Fruit fly (Drosophila melanogaster) whole organism, embryonic: ENCODE results near the gene tub.

ENCODE experiments used
- Adf1 ChIP-seq: fragments of 200-800 bp; sonication (Bioruptor generic); IDR thresholded peaks from 2 replicates; pipeline ENCODE4 v1.3.6; 2022; ENCODE audit warnings: missing biosample characterization, missing genetic modification characterization
- Antp ChIP-seq: fragments of 200-800 bp; sonication (Bioruptor generic); optimal IDR thresholded peaks from 3 replicates; lab custom pipeline; 2016; ENCODE audit warnings: missing biosample characterization, missing genetic modification characterization
- BEAF-32 ChIP-seq: fragments of 200-800 bp; sonication (Bioruptor generic); optimal IDR thresholded peaks from 3 replicates; lab custom pipeline; 2017; ENCODE audit warnings: missing biosample characterization, missing genetic modification characterization, mild to moderate bottlenecking, moderate library complexity, missing genetic modification reagents
- BtbVII ChIP-seq: fragments of 200-800 bp; sonication (Bioruptor generic); optimal IDR thresholded peaks from 3 replicates; lab custom pipeline; 2017; ENCODE audit warnings: missing biosample characterization, mild to moderate bottlenecking, missing genetic modification characterization
- CG10267 ChIP-seq: fragments of 200-800 bp; sonication (Bioruptor generic); optimal IDR thresholded peaks from 2 replicates; lab custom pipeline; 2018; ENCODE audit warnings: missing biosample characterization, mild to moderate bottlenecking, missing genetic modification characterization, moderate library complexity
- CG12155 ChIP-seq: fragments of 200-800 bp; sonication (Bioruptor generic); optimal IDR thresholded peaks from 3 replicates; lab custom pipeline; 2016; ENCODE audit warnings: missing biosample characterization, missing genetic modification characterization
- CG12659 ChIP-seq: fragments of 200-800 bp; sonication (Bioruptor generic); optimal IDR thresholded peaks from 3 replicates; lab custom pipeline; 2017; ENCODE audit warnings: mild to moderate bottlenecking, missing biosample characterization, missing genetic modification reagents, missing genetic modification characterization
- CG13296 ChIP-seq: fragments of 200-800 bp; sonication (Bioruptor generic); optimal IDR thresholded peaks from 3 replicates; lab custom pipeline; 2018; ENCODE audit warnings: missing biosample characterization, mild to moderate bottlenecking, missing genetic modification characterization
- CG13424 ChIP-seq: fragments of 200-800 bp; sonication (Bioruptor generic); optimal IDR thresholded peaks from 2 replicates; lab custom pipeline; 2019; ENCODE audit warnings: missing biosample characterization, mild to moderate bottlenecking, missing genetic modification characterization, moderate library complexity
- CG1603 ChIP-seq: fragments of 200-800 bp; sonication (Bioruptor generic); optimal IDR thresholded peaks from 2 replicates; lab custom pipeline; 2019; ENCODE audit warnings: missing biosample characterization, mild to moderate bottlenecking, missing genetic modification characterization, moderate library complexity
- CG16863 ChIP-seq: fragments of 200-800 bp; sonication (Bioruptor generic); optimal IDR thresholded peaks from 3 replicates; lab custom pipeline; 2016; ENCODE audit warnings: missing biosample characterization, missing genetic modification characterization
- CG17361 ChIP-seq: fragments of 200-800 bp; sonication (Bioruptor generic); IDR thresholded peaks from 3 replicates; pipeline ENCODE4 v1.3.6; 2022; ENCODE audit warnings: missing biosample characterization, missing genetic modification characterization
- CG33213 ChIP-seq: fragments of 200-800 bp; sonication (Bioruptor generic); optimal IDR thresholded peaks from 3 replicates; lab custom pipeline; 2016; ENCODE audit warnings: missing biosample characterization, missing genetic modification characterization
- CG4730 ChIP-seq: fragments of 200-800 bp; sonication (Bioruptor generic); IDR thresholded peaks from 2 replicates; pipeline ENCODE4 v1.3.6; 2022; ENCODE audit warnings: missing biosample characterization, missing genetic modification characterization
- CG6791 ChIP-seq: fragments of 200-800 bp; sonication (Bioruptor generic); IDR thresholded peaks from 3 replicates; pipeline ENCODE4 v1.3.6; 2022; ENCODE audit warnings: missing biosample characterization, missing genetic modification characterization; ENCODE audit not compliant: partially characterized antibody
- CG7745 ChIP-seq: fragments of 200-800 bp; sonication (Bioruptor generic); optimal IDR thresholded peaks from 2 replicates; lab custom pipeline; 2018; ENCODE audit warnings: missing biosample characterization, mild to moderate bottlenecking, missing genetic modification characterization, moderate library complexity
- CG7786 ChIP-seq: fragments of 200-800 bp; sonication (Bioruptor generic); optimal IDR thresholded peaks from 2 replicates; lab custom pipeline; 2016; ENCODE audit warnings: missing biosample characterization, missing genetic modification characterization
- CG7839 ChIP-seq: fragments of 200-800 bp; sonication (Bioruptor generic); optimal IDR thresholded peaks from 3 replicates; lab custom pipeline; 2018; ENCODE audit warnings: missing biosample characterization, mild to moderate bottlenecking, missing genetic modification characterization, moderate library complexity
- CG8089 ChIP-seq: fragments of 200-800 bp; sonication (Bioruptor generic); optimal IDR thresholded peaks from 3 replicates; lab custom pipeline; 2016; ENCODE audit warnings: missing biosample characterization, missing genetic modification characterization
- CG9727 ChIP-seq: fragments of 200-800 bp; sonication (Bioruptor generic); optimal IDR thresholded peaks from 3 replicates; lab custom pipeline; 2017; ENCODE audit warnings: missing biosample characterization, mild to moderate bottlenecking, missing genetic modification characterization
- CTCF ChIP-seq: fragments of 200-800 bp; sonication (Bioruptor generic); optimal IDR thresholded peaks from 2 replicates; lab custom pipeline; 2017; ENCODE audit warnings: missing biosample characterization, mild to moderate bottlenecking, missing genetic modification characterization, moderate library complexity
- CrebB ChIP-seq: fragments of 200-800 bp; sonication (Bioruptor generic); optimal IDR thresholded peaks from 3 replicates; lab custom pipeline; 2018; ENCODE audit warnings: missing biosample characterization, mild to moderate bottlenecking, missing genetic modification characterization
- D ChIP-seq, 2 experiments: fragments of 200-800 bp in 1 of 2; fragments of >200 bp in 1 of 2; sonication (Bioruptor generic) in 1 of 2; optimal IDR thresholded peaks; 2 replicates in 1 of 2; 3 replicates in 1 of 2; lab custom pipeline; 2017; ENCODE audit warnings: mild to moderate bottlenecking in 1 of 2, missing biosample characterization in 1 of 2, missing genetic modification characterization in 1 of 2, missing genetic modification reagents in 1 of 2
- Dbx ChIP-seq: fragments of 200-800 bp; sonication (Bioruptor generic); IDR thresholded peaks from 3 replicates; pipeline ENCODE4 v1.3.6; 2022; ENCODE audit warnings: missing biosample characterization, missing genetic modification characterization
- E2f2 ChIP-seq: fragments of 200-800 bp; sonication (Bioruptor generic); IDR thresholded peaks from 2 replicates; pipeline ENCODE4 v1.3.6; 2022; ENCODE audit warnings: missing biosample characterization, missing genetic modification characterization
- H15 ChIP-seq: fragments of 200-800 bp; sonication (Bioruptor generic); IDR thresholded peaks from 3 replicates; pipeline ENCODE4 v1.3.6; 2022; ENCODE audit warnings: missing biosample characterization, missing genetic modification characterization
- HHEX ChIP-seq: fragments of 200-800 bp; sonication (Bioruptor generic); optimal IDR thresholded peaks from 3 replicates; lab custom pipeline; 2017; ENCODE audit warnings: missing biosample characterization, mild to moderate bottlenecking, missing genetic modification characterization, missing genetic modification reagents
- HLH3B ChIP-seq: fragments of 200-800 bp; sonication (Bioruptor generic); IDR thresholded peaks from 2 replicates; pipeline ENCODE4 v1.3.6; 2022; ENCODE audit warnings: missing biosample characterization, missing genetic modification characterization
- HmgZ ChIP-seq: fragments of 200-800 bp; sonication (Bioruptor generic); optimal IDR thresholded peaks from 2 replicates; lab custom pipeline; 2018; ENCODE audit warnings: missing biosample characterization, mild to moderate bottlenecking, missing genetic modification characterization
- Neu2 ChIP-seq: fragments of 200-800 bp; sonication (Bioruptor generic); optimal IDR thresholded peaks from 3 replicates; lab custom pipeline; 2016; ENCODE audit warnings: missing biosample characterization, missing genetic modification characterization, borderline replicate concordance
- Nf-YB ChIP-seq: fragments of 200-800 bp; sonication (Bioruptor generic); optimal IDR thresholded peaks from 3 replicates; lab custom pipeline; 2019; ENCODE audit warnings: missing biosample characterization, mild to moderate bottlenecking, missing genetic modification characterization, moderate library complexity
- Rfx ChIP-seq: fragments of 200-800 bp; sonication (Bioruptor generic); IDR thresholded peaks from 2 replicates; pipeline ENCODE4 v1.3.6; 2022; ENCODE audit warnings: missing biosample characterization, missing genetic modification characterization
- Stat92E ChIP-seq, 3 experiments: fragments of >200 bp in 2 of 3; fragments of 200-800 bp in 1 of 3; sonication (Bioruptor generic) in 1 of 3; optimal IDR thresholded peaks; 2 replicates each; lab custom pipeline; 2017 to 2019; ENCODE audit warnings: missing biosample characterization in 3 of 3, missing genetic modification characterization in 3 of 3, mild to moderate bottlenecking in 1 of 3, moderate library complexity in 1 of 3
- Xbp1 ChIP-seq: fragments of 200-800 bp; sonication (Bioruptor generic); optimal IDR thresholded peaks from 3 replicates; lab custom pipeline; 2016; ENCODE audit warnings: missing biosample characterization, mild to moderate bottlenecking, missing genetic modification characterization
- Xrp1 ChIP-seq: fragments of 200-800 bp; sonication (Bioruptor generic); IDR thresholded peaks from 2 replicates; pipeline ENCODE4 v1.3.6; 2022; ENCODE audit warnings: missing biosample characterization, missing genetic modification characterization
- YL-1 ChIP-seq: fragments of 200-800 bp; sonication (Bioruptor generic); optimal IDR thresholded peaks from 3 replicates; lab custom pipeline; 2017; ENCODE audit warnings: missing biosample characterization, mild to moderate bottlenecking, missing genetic modification characterization
- caup ChIP-seq: fragments of 200-800 bp; sonication (Bioruptor generic); optimal IDR thresholded peaks from 3 replicates; lab custom pipeline; 2017; ENCODE audit warnings: missing biosample characterization, mild to moderate bottlenecking, missing genetic modification characterization, moderate library complexity; ENCODE audit not compliant: severe bottlenecking
- cg ChIP-seq: fragments of 200-800 bp; sonication (Bioruptor generic); optimal IDR thresholded peaks from 3 replicates; lab custom pipeline; 2019; ENCODE audit warnings: missing biosample characterization, mild to moderate bottlenecking, missing genetic modification characterization, moderate library complexity
- dan ChIP-seq: fragments of 200-800 bp; sonication (Bioruptor generic); IDR thresholded peaks from 2 replicates; pipeline ENCODE4 v1.3.6; 2022; ENCODE audit warnings: missing biosample characterization, missing genetic modification characterization
- esg ChIP-seq: fragments of 200-800 bp; sonication (Bioruptor generic); conservative IDR thresholded peaks from 2 replicates; pipeline ENCODE4 v1.3.6; 2022; ENCODE audit warnings: missing biosample characterization, missing genetic modification characterization
- gce ChIP-seq: fragments of 200-800 bp; sonication (Bioruptor generic); IDR thresholded peaks from 3 replicates; pipeline ENCODE4 v1.3.6; 2022; ENCODE audit warnings: missing biosample characterization, missing genetic modification characterization
- gfzf ChIP-seq: fragments of 200-800 bp; sonication (Bioruptor generic); optimal IDR thresholded peaks from 2 replicates; lab custom pipeline; 2016; ENCODE audit warnings: missing biosample characterization, mild to moderate bottlenecking, missing genetic modification characterization, moderate library complexity
- jing ChIP-seq: fragments of 200-800 bp; sonication (Bioruptor generic); optimal IDR thresholded peaks from 2 replicates; lab custom pipeline; 2018; ENCODE audit warnings: missing biosample characterization, mild to moderate bottlenecking, missing genetic modification characterization
- lov ChIP-seq, 2 experiments: fragments of 200-800 bp in 1 of 2; fragments of >200 bp in 1 of 2; sonication (Bioruptor generic) in 1 of 2; IDR thresholded peaks in 1 of 2; optimal IDR thresholded peaks in 1 of 2; 2 replicates in 1 of 2; 3 replicates in 1 of 2; pipeline versions ENCODE4 v1.3.6 to Lab custom; 2017 to 2022; ENCODE audit warnings: missing biosample characterization in 1 of 2, missing genetic modification characterization in 1 of 2
- mam ChIP-seq: fragments of 200-800 bp; sonication (Bioruptor generic); optimal IDR thresholded peaks from 3 replicates; lab custom pipeline; 2016; ENCODE audit warnings: missing biosample characterization, missing genetic modification characterization
- peb ChIP-seq: fragments of 200-800 bp; sonication (Bioruptor generic); IDR thresholded peaks from 2 replicates; pipeline ENCODE4 v1.3.6; 2022; ENCODE audit warnings: missing biosample characterization, missing genetic modification characterization
- repo ChIP-seq: fragments of 200-800 bp; sonication (Bioruptor generic); optimal IDR thresholded peaks from 2 replicates; lab custom pipeline; 2016; ENCODE audit warnings: missing biosample characterization, missing genetic modification characterization
- tup ChIP-seq: fragments of 200-800 bp; sonication (Bioruptor generic); optimal IDR thresholded peaks from 2 replicates; lab custom pipeline; 2016; ENCODE audit warnings: missing biosample characterization, mild to moderate bottlenecking, missing genetic modification characterization, moderate library complexity
- twi ChIP-seq: fragments of 200-800 bp; optimal IDR thresholded peaks from 2 replicates; lab custom pipeline; 2019; ENCODE audit warnings: missing biosample characterization, mild to moderate bottlenecking, missing genetic modification characterization, moderate library complexity
- zfh1 ChIP-seq: fragments of 200-800 bp; sonication (Bioruptor generic); IDR thresholded peaks from 3 replicates; pipeline ENCODE4 v1.3.6; 2022; ENCODE audit warnings: missing biosample characterization, missing genetic modification characterization

The tub gene

DNA sequence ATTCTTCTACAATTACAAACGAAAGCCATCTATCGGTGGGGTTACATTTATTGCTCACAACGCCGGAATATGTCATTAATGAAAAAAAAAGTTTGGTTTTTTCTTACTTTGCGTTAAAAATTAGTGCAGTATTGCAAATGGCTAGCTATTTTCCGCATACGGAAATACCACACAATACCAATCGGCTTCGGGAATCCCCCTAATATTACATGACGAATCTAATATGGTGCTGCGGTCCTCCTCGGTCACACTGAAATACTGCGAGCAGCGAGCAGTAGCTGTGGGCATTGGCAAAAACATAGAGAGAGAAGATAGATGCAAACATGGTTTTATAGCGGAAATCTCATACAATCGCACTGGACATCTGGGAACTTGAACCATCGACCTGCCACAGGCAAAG lies at the start of gene tub (continued):
- TF ChIP-seq lov (optimal IDR thresholded peaks at IDR 0.05; lab: Kevin White, UChicago) (no peak), lov (GFP tag; IDR thresholded peaks at IDR 0.05; lab: Robert Waterston, UW) (no peak), HLH3B (GFP tag; lab: Robert Waterston, UW) (no peak; the same call in 1 of the 2 replicates), YL-1 (GFP tag; lab: Kevin White, UChicago) (peak; percentile 45), gce (GFP tag; lab: Robert Waterston, UW) (no peak), HmgZ (peak; percentile 76), zfh1 (GFP tag; lab: Robert Waterston, UW) (peak; percentile 66; the same call in 2 of the 3 replicates), repo (GFP tag; lab: Kevin White, UChicago) (peak; percentile 36), caup (GFP tag; lab: Kevin White, UChicago) (peak; percentile 43), Nf-YB (peak; percentile 18), BEAF-32 (GFP tag; lab: Kevin White, UChicago) (peak; percentile 44), esg (GFP tag; lab: Robert Waterston, UW) (no peak), Xrp1 (GFP tag; lab: Robert Waterston, UW) (peak; percentile 34), CG16863 (no peak), CG7839 (tag; lab: Kevin White, UChicago) (no peak), Antp (GFP tag; lab: Kevin White, UChicago) (peak; percentile 35), CG10267 (tag; lab: Kevin White, UChicago) (peak; percentile 53), BtbVII (GFP tag; lab: Kevin White, UChicago) (no peak), CG1603 (peak; percentile 77), Rfx (GFP tag; lab: Robert Waterston, UW) (peak; percentile 66), CG33213 (peak; percentile 14), CTCF (GFP tag; lab: Kevin White, UChicago) (peak; percentile 84), dan (GFP tag; lab: Robert Waterston, UW) (no peak), CG13424 (peak; percentile 24), H15 (GFP tag; lab: Robert Waterston, UW) (no peak), jing (GFP tag; lab: Kevin White, UChicago) (no peak), peb (no peak), CG12659 (peak; percentile 84), CG7745 (tag; lab: Kevin White, UChicago) (no peak), gfzf (GFP tag; lab: Kevin White, UChicago) (peak; percentile 83), CrebB (peak; percentile 32), CG12155 (GFP tag; lab: Kevin White, UChicago) (peak; percentile 36), CG4730 (0 out of 2 replicates have a peak, but pooled peaks have one; percentile 23), cg (GFP tag; lab: Kevin White, UChicago) (no peak), CG9727 (GFP tag; lab: Kevin White, UChicago) (no peak), Xbp1 (GFP tag; lab: Kevin White, UChicago) (peak; percentile 63), Dbx (GFP tag; lab: Robert Waterston, UW) (peak; percentile 37; the same call in 1 of the 3 replicates), Adf1 (GFP tag; lab: Robert Waterston, UW) (peak; percentile 69), CG13296 (GFP tag; lab: Kevin White, UChicago) (peak; percentile 23), mam (GFP tag; lab: Kevin White, UChicago) (peak; percentile 37), CG8089 (peak; percentile 1), HHEX (no peak), Neu2 (GFP tag; lab: Kevin White, UChicago) (no peak), tup (no peak), CG7786 (GFP tag; lab: Kevin White, UChicago) (peak; percentile 23), twi (tag; lab: Kevin White, UChicago) (peak; percentile 39), E2f2 (GFP tag; lab: Robert Waterston, UW) (peak; percentile 43; the same call in 1 of the 2 replicates), CG6791 (GFP tag; lab: Robert Waterston, UW) (no peak), CG17361 (no peak; the same call in 1 of the 3 replicates), D (optimal IDR thresholded peaks at IDR 0.05; lab: Kevin White, UChicago) (no peak), D (GFP tag; optimal IDR thresholded peaks at IDR 0.05; lab: Kevin White, UChicago) (no peak), Stat92E (GFP tag; optimal IDR thresholded peaks at IDR 0.05; lab: Kevin White, UChicago) (peak in 1 of 3 experiments; percentile 13)
